Fruit fly (Drosophila melanogaster): Measurements from ENCODE around the gene hzg.

DNA sequence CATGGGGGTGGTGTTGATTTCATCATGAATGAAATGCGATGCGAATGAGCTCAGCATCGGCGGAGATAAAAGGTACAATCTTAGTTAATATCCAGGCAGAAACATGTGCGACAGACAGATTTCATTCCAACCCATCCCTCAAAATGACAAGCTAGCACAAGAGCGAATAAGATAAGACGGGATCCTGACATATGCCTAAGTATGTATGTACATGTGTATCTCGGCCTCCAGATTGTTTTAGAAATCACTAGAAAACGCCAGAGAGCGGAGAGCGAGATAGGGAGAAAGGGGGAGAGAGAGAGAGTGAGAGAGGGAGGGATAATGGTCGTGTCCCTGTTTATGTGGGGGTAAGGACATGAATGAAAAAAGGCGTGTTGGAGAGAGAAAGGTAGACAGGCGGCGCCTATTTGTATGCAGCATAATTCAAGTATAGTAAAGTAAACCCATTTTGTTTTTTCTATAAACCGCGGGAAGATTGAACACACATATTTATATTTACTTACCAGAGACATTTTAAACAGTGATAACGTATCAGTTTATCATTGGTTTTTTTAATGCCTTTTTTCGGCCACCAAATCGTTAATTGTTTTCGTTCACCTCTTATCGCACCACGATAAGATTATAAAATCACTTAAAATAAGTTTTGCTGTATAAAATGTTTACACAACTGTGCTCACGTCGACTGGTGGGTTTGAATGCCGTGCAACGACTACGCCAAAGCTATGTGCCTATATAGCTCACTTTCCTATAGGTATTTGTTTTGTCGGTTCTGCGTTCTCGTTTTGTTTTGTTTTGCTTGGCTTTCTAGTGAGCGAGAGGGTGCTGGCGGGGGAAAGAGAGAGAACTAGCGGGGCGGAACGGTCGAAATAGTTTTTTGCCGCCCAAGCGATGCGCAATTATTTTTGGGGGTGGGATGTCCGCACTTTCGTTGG, 45.7 kb upstream of the hzg start:
- TF ChIP-seq CG15710 (tag; optimal IDR thresholded peaks at IDR 0.05) (no peak), D1 (tag; optimal IDR thresholded peaks at IDR 0.05) (no peak), CG32121 (GFP tag; IDR thresholded peaks at IDR 0.05) (peak; percentile 64), Pif1A (GFP tag; optimal IDR thresholded peaks at IDR 0.05) (no peak), Snoo (tag; optimal IDR thresholded peaks at IDR 0.05) (no peak), rn (GFP tag; IDR thresholded peaks at IDR 0.05) (peak; percentile 66), Pif1B (GFP tag; optimal IDR thresholded peaks at IDR 0.05) (no peak)

All from whole organism, pupa.